Fruit fly (Drosophila melanogaster) whole organism, adult: Measurements from ENCODE around the gene CG43844.

Experiments used
- CG11617 ChIP-seq: fragments of 200-800 bp; sonication (Bioruptor generic); optimal IDR thresholded peaks from 2 replicates; lab custom pipeline; 2017; ENCODE audit warnings: mild to moderate bottlenecking, missing biosample characterization, missing genetic modification reagents, missing genetic modification characterization
- CG12768 ChIP-seq: fragments of 200-800 bp; sonication (Bioruptor generic); optimal IDR thresholded peaks from 2 replicates; lab custom pipeline; 2017; ENCODE audit warnings: missing biosample characterization, missing genetic modification characterization, mild to moderate bottlenecking, moderate library complexity, missing genetic modification reagents
- CG14711 ChIP-seq: fragments of 200-800 bp; sonication (Bioruptor generic); optimal IDR thresholded peaks from 2 replicates; lab custom pipeline; 2018; ENCODE audit warnings: missing biosample characterization, mild to moderate bottlenecking, missing genetic modification characterization, moderate library complexity
- CG1620 ChIP-seq: fragments of 200-800 bp; sonication (Bioruptor generic); optimal IDR thresholded peaks from 2 replicates; lab custom pipeline; 2016; ENCODE audit warnings: missing biosample characterization, missing genetic modification characterization
- CG33017 ChIP-seq: fragments of 200-800 bp; sonication (Bioruptor generic); optimal IDR thresholded peaks from 2 replicates; lab custom pipeline; 2018; ENCODE audit warnings: missing biosample characterization, mild to moderate bottlenecking, missing genetic modification characterization, moderate library complexity
- CG5204 ChIP-seq: fragments of 200-800 bp; sonication (Bioruptor generic); optimal IDR thresholded peaks from 2 replicates; lab custom pipeline; 2016; ENCODE audit warnings: missing biosample characterization, missing genetic modification characterization
- CG7045 ChIP-seq: fragments of 200-800 bp; sonication (Bioruptor generic); optimal IDR thresholded peaks from 2 replicates; lab custom pipeline; 2017; ENCODE audit warnings: missing biosample characterization, mild to moderate bottlenecking, missing genetic modification characterization
- CG7101 ChIP-seq: fragments of 200-800 bp; sonication (Bioruptor generic); optimal IDR thresholded peaks from 2 replicates; lab custom pipeline; 2018; ENCODE audit warnings: missing biosample characterization, mild to moderate bottlenecking, missing genetic modification characterization, moderate library complexity
- Clk ChIP-seq: fragments of 200-800 bp; sonication (Bioruptor generic); optimal IDR thresholded peaks from 2 replicates; lab custom pipeline; 2017; ENCODE audit warnings: missing biosample characterization, missing genetic modification characterization
- Crg-1 ChIP-seq: fragments of 200-800 bp; sonication (Bioruptor generic); optimal IDR thresholded peaks from 2 replicates; lab custom pipeline; 2016; ENCODE audit warnings: missing biosample characterization, missing genetic modification characterization
- Hr96 ChIP-seq: fragments of 200-800 bp; sonication (Bioruptor generic); optimal IDR thresholded peaks from 2 replicates; lab custom pipeline; 2016; ENCODE audit warnings: missing biosample characterization, missing genetic modification characterization
- Mnt ChIP-seq: fragments of 200-800 bp; sonication (Bioruptor generic); optimal IDR thresholded peaks from 2 replicates; lab custom pipeline; 2016; ENCODE audit warnings: missing biosample characterization, mild to moderate bottlenecking, missing genetic modification characterization
- bab1 ChIP-seq: fragments of 200-800 bp; sonication (Bioruptor generic); optimal IDR thresholded peaks from 3 replicates; lab custom pipeline; 2019; ENCODE audit warnings: missing biosample characterization, mild to moderate bottlenecking, missing genetic modification characterization, moderate library complexity
- cic ChIP-seq: fragments of 200-800 bp; sonication (Bioruptor generic); optimal IDR thresholded peaks from 2 replicates; lab custom pipeline; 2017; ENCODE audit warnings: missing biosample characterization, mild to moderate bottlenecking, missing genetic modification characterization, moderate library complexity
- cnc ChIP-seq, 2 experiments: fragments of >200 bp; optimal IDR thresholded peaks; 2 replicates each; lab custom pipeline; 2017
- kay ChIP-seq: fragments of 200-800 bp; sonication (Bioruptor generic); peaks from one replicate; lab custom pipeline; 2016; ENCODE audit warnings: missing biosample characterization, missing genetic modification characterization, borderline replicate concordance
- ovo ChIP-seq: fragments of 200-800 bp; sonication (Bioruptor generic); optimal IDR thresholded peaks from 2 replicates; lab custom pipeline; 2016; ENCODE audit warnings: missing biosample characterization, missing genetic modification characterization
- pad ChIP-seq: fragments of 200-800 bp; sonication (Bioruptor generic); optimal IDR thresholded peaks from 3 replicates; lab custom pipeline; 2017; ENCODE audit warnings: missing biosample characterization, missing genetic modification characterization, mild to moderate bottlenecking, moderate library complexity, missing genetic modification reagents
- tj ChIP-seq: fragments of 200-800 bp; sonication (Bioruptor generic); optimal IDR thresholded peaks from 3 replicates; lab custom pipeline; 2017; ENCODE audit warnings: missing biosample characterization, mild to moderate bottlenecking, missing genetic modification characterization, moderate library complexity
- toe ChIP-seq: fragments of 200-800 bp; sonication (Bioruptor generic); optimal IDR thresholded peaks from 2 replicates; lab custom pipeline; 2016; ENCODE audit warnings: missing biosample characterization, missing genetic modification characterization

The CG43844 gene

dm6 chr3R:21845165-21845564 lies 44.2 kb upstream of the CG43844 start, which contains the start of gene Gr93c:
Gene Gr93c, minus strand, starts transcription at chr3R:21845265.
- TF ChIP-seq pad = no peak
- TF ChIP-seq CG7045 (GFP tag; lab: Kevin White, UChicago) = no peak
- no peak for TF ChIP-seq cnc (optimal IDR thresholded peaks at IDR 0.05; lab: Kevin White, UChicago)
- TF ChIP-seq CG11617 = no peak
- TF ChIP-seq Clk = no peak

- TF ChIP-seq bab1 (GFP tag; lab: Kevin White, UChicago) (no peak), Mnt (GFP tag; lab: Kevin White, UChicago) (no peak), kay (GFP tag; lab: Kevin White, UChicago) (no peak), Hr96 (no peak), toe (no peak), CG33017 (no peak), tj (GFP tag; lab: Kevin White, UChicago) (no peak), CG1620 (GFP tag; lab: Kevin White, UChicago) (no peak), cic (GFP tag; lab: Kevin White, UChicago) (no peak), pad (no peak), Clk (no peak), CG5204 (GFP tag; lab: Kevin White, UChicago) (no peak), ovo (no peak), CG7045 (GFP tag; lab: Kevin White, UChicago) (no peak), cnc (optimal IDR thresholded peaks at IDR 0.05; lab: Kevin White, UChicago) (no peak), CG7101 (tag; lab: Kevin White, UChicago) (no peak), CG11617 (no peak), CG14711 (tag; lab: Kevin White, UChicago) (no peak), CG12768 (GFP tag; lab: Kevin White, UChicago) (no peak), Crg-1 (no peak)
Observed at dm6 chr3R:21846559-21846958, 42.8 kb upstream of the CG43844 start, which contains the start of gene Gr93d. Gene Gr93d, minus strand, starts transcription at chr3R:21846659.

dm6 chr3R:21847438-21847837 lies 41.9 kb upstream of the CG43844 start:
- TF ChIP-seq toe (no peak), CG7045 (GFP tag; lab: Kevin White, UChicago) (no peak), kay (GFP tag; lab: Kevin White, UChicago) (no peak), cnc (optimal IDR thresholded peaks at IDR 0.05; lab: Kevin White, UChicago) (no peak), cic (GFP tag; lab: Kevin White, UChicago) (no peak), bab1 (GFP tag; lab: Kevin White, UChicago) (no peak), tj (GFP tag; lab: Kevin White, UChicago) (no peak), Hr96 (no peak), Clk (no peak), Mnt (GFP tag; lab: Kevin White, UChicago) (no peak), CG5204 (GFP tag; lab: Kevin White, UChicago) (no peak)

- TF ChIP-seq ovo = no peak
- no peak for TF ChIP-seq CG1620 (GFP tag; lab: Kevin White, UChicago)
- TF ChIP-seq toe = no peak
- no peak for TF ChIP-seq CG5204 (GFP tag; lab: Kevin White, UChicago)
- no peak for TF ChIP-seq CG33017
- TF ChIP-seq cic (GFP tag; lab: Kevin White, UChicago) = no peak
- TF ChIP-seq Mnt (GFP tag; lab: Kevin White, UChicago) = no peak
- no peak for TF ChIP-seq cnc (optimal IDR thresholded peaks at IDR 0.05; lab: Kevin White, UChicago)
- TF ChIP-seq bab1 (GFP tag; lab: Kevin White, UChicago) = no peak
- no peak for TF ChIP-seq Hr96
- no peak for TF ChIP-seq CG7101 (tag; lab: Kevin White, UChicago)
- TF ChIP-seq Crg-1 = no peak
- no peak for TF ChIP-seq CG14711 (tag; lab: Kevin White, UChicago)
- no peak for TF ChIP-seq Clk
- no peak for TF ChIP-seq CG11617
Observed at dm6 chr3R:21848271-21848670, 41.1 kb upstream of the CG43844 start.

- peak; percentile 95 for TF ChIP-seq CG7045 (GFP tag; lab: Kevin White, UChicago)
- TF ChIP-seq cnc (optimal IDR thresholded peaks at IDR 0.05; lab: Kevin White, UChicago) = no peak
- peak; percentile 91 for TF ChIP-seq kay (GFP tag; lab: Kevin White, UChicago)
- peak; percentile 82 for TF ChIP-seq Clk
- TF ChIP-seq CG33017 = peak; percentile 91
- peak; percentile 45 for TF ChIP-seq cic (GFP tag; lab: Kevin White, UChicago)
- peak; percentile 76 for TF ChIP-seq tj (GFP tag; lab: Kevin White, UChicago)
- peak; percentile 95 for TF ChIP-seq CG11617
- peak; percentile 96 for TF ChIP-seq bab1 (GFP tag; lab: Kevin White, UChicago)
- peak; percentile 77 for TF ChIP-seq CG1620 (GFP tag; lab: Kevin White, UChicago)
- peak; percentile 21 for TF ChIP-seq ovo
- peak; percentile 84 for TF ChIP-seq CG7101 (tag; lab: Kevin White, UChicago)
- peak; percentile 72 for TF ChIP-seq CG14711 (tag; lab: Kevin White, UChicago)
- TF ChIP-seq pad = peak; percentile 86
- peak; percentile 92 for TF ChIP-seq Hr96
- TF ChIP-seq CG5204 (GFP tag; lab: Kevin White, UChicago) = peak; percentile 91
- peak; percentile 77 for TF ChIP-seq Crg-1
- TF ChIP-seq Mnt (GFP tag; lab: Kevin White, UChicago) = peak; percentile 58
- TF ChIP-seq toe = peak; percentile 95
- peak; percentile 89 for TF ChIP-seq CG12768 (GFP tag; lab: Kevin White, UChicago)
Observed at dm6 chr3R:21848987-21849442, 40.3 kb upstream of the CG43844 start.

dm6 chr3R:21849988-21850460 lies 39.3 kb upstream of the CG43844 start:
- TF ChIP-seq tj (GFP tag; lab: Kevin White, UChicago) (peak; percentile 32), Clk (no peak), CG14711 (tag; lab: Kevin White, UChicago) (no peak), Hr96 (peak; percentile 38), CG11617 (peak; percentile 54), cnc (optimal IDR thresholded peaks at IDR 0.05; lab: Kevin White, UChicago) (peak; percentile 44 to 49), toe (no peak), CG7045 (GFP tag; lab: Kevin White, UChicago) (peak; percentile 23), CG5204 (GFP tag; lab: Kevin White, UChicago) (peak; percentile 61), pad (peak; percentile 16), kay (GFP tag; lab: Kevin White, UChicago) (no peak), CG1620 (GFP tag; lab: Kevin White, UChicago) (no peak), bab1 (GFP tag; lab: Kevin White, UChicago) (no peak), CG33017 (no peak), CG7101 (tag; lab: Kevin White, UChicago) (peak; percentile 23), cic (GFP tag; lab: Kevin White, UChicago) (peak; percentile 60), ovo (no peak), CG12768 (GFP tag; lab: Kevin White, UChicago) (no peak), Mnt (GFP tag; lab: Kevin White, UChicago) (no peak), Crg-1 (no peak)
